Worm (Caenorhabditis elegans) whole organism, L1 larva: ENCODE data around the gene Y37H2C.4.
"Not testable (repeated sequence)": the region's sequence is repeated elsewhere in the genome, so short reads cannot be mapped to it uniquely, and the experiment has no call there.

Source experiments
- F16B12.6 ChIP-seq: fragments of 150-350 bp; optimal IDR thresholded peaks from 2 replicates; lab custom pipeline; 2014; ENCODE audit warnings: missing biosample characterization, missing genetic modification characterization
- alr-1 ChIP-seq: fragments of 200-800 bp; sonication (Bioruptor generic); optimal IDR thresholded peaks from 2 replicates; lab custom pipeline; 2018; ENCODE audit warnings: borderline replicate concordance, mild to moderate bottlenecking, missing genetic modification characterization, missing compliant biosample characterization
- ceh-88 ChIP-seq: fragments of 200-800 bp; sonication (Bioruptor generic); IDR thresholded peaks from 2 replicates; pipeline ENCODE4 v1.3.6; 2022; ENCODE audit warnings: missing genetic modification characterization, missing compliant biosample characterization
- elt-2 ChIP-seq: sonication (generic microtip); optimal IDR thresholded peaks from 2 replicates; lab custom pipeline; 2016; ENCODE audit warnings: missing genetic modification characterization, mild to moderate bottlenecking, inconsistent platforms, missing compliant biosample characterization, missing genetic modification reagents
- fkh-10 ChIP-seq: sonication (generic microtip); optimal IDR thresholded peaks from 2 replicates; lab custom pipeline; 2017; ENCODE audit warnings: missing biosample characterization, missing genetic modification reagents, missing genetic modification characterization
- hlh-17 ChIP-seq: fragments of 200-800 bp; sonication (Bioruptor generic); optimal IDR thresholded peaks from 2 replicates; lab custom pipeline; 2018; ENCODE audit warnings: missing genetic modification characterization, mild to moderate bottlenecking, missing compliant biosample characterization, moderate library complexity, borderline replicate concordance
- hpl-2 ChIP-seq: fragments of 150-350 bp; optimal IDR thresholded peaks from 2 replicates; lab custom pipeline; 2014; ENCODE audit warnings: missing biosample characterization, missing genetic modification reagents, missing genetic modification characterization
- isw-1 ChIP-seq: fragments of 200-800 bp; sonication (Bioruptor generic); IDR thresholded peaks from 2 replicates; pipeline ENCODE4 v1.3.6; 2022; ENCODE audit warnings: missing genetic modification characterization, missing compliant biosample characterization
- lin-39 ChIP-seq: fragments of 150-350 bp; optimal IDR thresholded peaks from 2 replicates; lab custom pipeline; 2014; ENCODE audit warnings: missing biosample characterization, missing genetic modification reagents, missing genetic modification characterization
- lsy-2 ChIP-seq, 2 experiments: fragments of 150-350 bp; optimal IDR thresholded peaks; 2 replicates each; lab custom pipeline; 2014; ENCODE audit warnings: missing biosample characterization in 2 of 2, missing genetic modification characterization in 2 of 2
- nhr-20 ChIP-seq: sonication (generic microtip); optimal IDR thresholded peaks from 2 replicates; lab custom pipeline; 2016; ENCODE audit warnings: mild to moderate bottlenecking, missing genetic modification characterization, missing compliant biosample characterization
- nhr-77 ChIP-seq: fragments of 150-350 bp; optimal IDR thresholded peaks from 2 replicates; lab custom pipeline; 2014; ENCODE audit warnings: missing biosample characterization, missing genetic modification characterization
- nhr-85 ChIP-seq: sonication (generic microtip); peaks from one replicate; lab custom pipeline; 2016; ENCODE audit warnings: missing genetic modification characterization, inconsistent platforms, missing compliant biosample characterization
- unc-62 ChIP-seq: fragments of 150-350 bp; optimal IDR thresholded peaks from 2 replicates; lab custom pipeline; 2014; ENCODE audit warnings: missing biosample characterization, missing genetic modification reagents, missing genetic modification characterization
- vab-15 ChIP-seq: sonication (generic microtip); optimal IDR thresholded peaks from 2 replicates; lab custom pipeline; 2017; ENCODE audit warnings: missing genotype, mild to moderate bottlenecking, missing genetic modification characterization, missing compliant biosample characterization

The Y37H2C.4 gene

ce11 chrV:18299313-18299712 is 28.8 kb downstream of the Y37H2C.4 start:
- no peak for TF ChIP-seq fkh-10 (GFP tag; lab: Kevin White, UChicago)
- no peak for TF ChIP-seq nhr-77
- TF ChIP-seq hlh-17 (GFP tag; lab: Kevin White, UChicago), result no peak
- TF ChIP-seq lin-39, result no peak
- no peak for TF ChIP-seq isw-1 (GFP tag; lab: Robert Waterston, UW)
- no peak for TF ChIP-seq alr-1 (tag; lab: Kevin White, UChicago)
- TF ChIP-seq lsy-2 (tag; optimal IDR thresholded peaks at IDR 0.05; lab: Kevin White, UChicago), result no peak
- TF ChIP-seq ceh-88 (GFP tag; lab: Robert Waterston, UW), result no peak
- no peak for TF ChIP-seq unc-62 (GFP tag; lab: Kevin White, UChicago)

ce11 chrV:18302414-18302813 is 31.9 kb downstream of the Y37H2C.4 start, which contains the start of gene Y51A2A.6:
Gene Y51A2A.6, plus strand, starts transcription at chrV:18302714.
- not testable (repeated sequence) for TF ChIP-seq F16B12.6; elt-2 (tag; lab: Kevin White, UChicago); vab-15 (tag; lab: Kevin White, UChicago)
- TF ChIP-seq, all 84 proteins: peak for 0; not testable (repeated sequence) for 84

ce11 chrV:18318312-18318711 is 47.8 kb downstream of the Y37H2C.4 start, which contains the start of gene fbxb-119:
Gene fbxb-119, plus strand, starts transcription at chrV:18318612.
- TF ChIP-seq nhr-85 (tag; lab: Kevin White, UChicago) (no peak), nhr-20 (tag; lab: Kevin White, UChicago) (no peak), hpl-2 (no peak)
